Worm (Caenorhabditis elegans): ENCODE data around the gene tin-10.

DNA sequence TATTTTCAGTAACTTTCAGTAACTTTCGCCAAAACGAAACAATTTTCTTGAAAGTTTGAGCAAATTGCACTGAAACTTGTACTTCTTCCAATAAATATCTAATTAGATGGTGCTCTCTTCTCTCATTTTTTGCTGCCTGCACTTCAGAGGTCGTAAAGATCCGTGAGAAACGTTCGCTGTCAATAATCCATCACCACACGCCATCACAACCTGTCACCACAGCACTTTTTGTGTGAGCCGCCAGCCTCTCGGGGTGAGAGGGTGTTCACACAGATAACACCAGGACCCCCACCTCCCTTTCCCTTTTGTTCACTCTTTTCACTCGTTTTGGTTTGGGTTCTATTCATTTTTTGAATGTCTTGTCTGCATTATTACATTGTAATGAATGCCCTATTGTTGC is 50.1 kb downstream of the tin-10 start:
- no peak for TF ChIP-seq tab-1 (GFP tag; IDR thresholded peaks at IDR 0.05)
- no peak for TF ChIP-seq klf-2 (GFP tag; conservative IDR thresholded peaks at IDR 0.05)

Data from whole organism, midembryonic.